Worm (Caenorhabditis elegans): ENCODE results near the gene adbp-1.

DNA sequence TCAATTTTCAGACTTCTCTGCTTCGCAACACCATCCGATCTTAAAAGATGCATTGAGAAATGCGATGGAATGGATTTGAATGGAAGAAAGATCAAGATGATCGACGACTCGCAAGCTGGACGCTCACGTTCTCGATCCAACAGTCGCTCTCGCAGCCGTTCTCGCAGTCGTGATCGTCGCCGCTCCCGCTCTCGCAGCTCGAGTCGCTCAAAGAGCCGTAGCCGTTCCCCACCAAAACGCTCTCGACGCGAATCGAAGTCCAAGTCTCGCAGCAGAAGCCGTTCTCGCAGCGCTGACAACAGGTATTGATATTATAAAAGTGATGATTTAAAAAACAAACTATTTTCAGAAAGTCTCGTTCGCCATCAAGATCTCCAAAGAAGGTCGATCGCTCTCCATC, 11.2 kb downstream of the adbp-1 start:
- TF ChIP-seq lin-13 (tag; optimal IDR thresholded peaks at IDR 0.05) (no peak), unc-62 (GFP tag; optimal IDR thresholded peaks at IDR 0.05) (no peak), ceh-83 (GFP tag; optimal IDR thresholded peaks at IDR 0.05) (no peak), mep-1 (tag; optimal IDR thresholded peaks at IDR 0.05) (no peak), pha-4 (tag; optimal IDR thresholded peaks at IDR 0.05) (no peak), nhr-12 (tag; optimal IDR thresholded peaks at IDR 0.05) (no peak), ham-2 (GFP tag; optimal IDR thresholded peaks at IDR 0.05) (no peak), elt-3 (tag; optimal IDR thresholded peaks at IDR 0.05) (no peak), nhr-237 (tag; optimal IDR thresholded peaks at IDR 0.05) (no peak), elt-1 (tag; optimal IDR thresholded peaks at IDR 0.05; ENCODE audit: borderline replicate concordance, insufficient read depth) (no peak), lsy-2 (tag; optimal IDR thresholded peaks at IDR 0.05) (no peak), nhr-28 (tag; optimal IDR thresholded peaks at IDR 0.05) (no peak), unc-39 (tag; optimal IDR thresholded peaks at IDR 0.05) (no peak), sem-2 (GFP tag; optimal IDR thresholded peaks at IDR 0.05) (no peak)
